Fruit fly (Drosophila melanogaster): ENCODE data around the gene PGRP-LD.

The PGRP-LD gene

DNA sequence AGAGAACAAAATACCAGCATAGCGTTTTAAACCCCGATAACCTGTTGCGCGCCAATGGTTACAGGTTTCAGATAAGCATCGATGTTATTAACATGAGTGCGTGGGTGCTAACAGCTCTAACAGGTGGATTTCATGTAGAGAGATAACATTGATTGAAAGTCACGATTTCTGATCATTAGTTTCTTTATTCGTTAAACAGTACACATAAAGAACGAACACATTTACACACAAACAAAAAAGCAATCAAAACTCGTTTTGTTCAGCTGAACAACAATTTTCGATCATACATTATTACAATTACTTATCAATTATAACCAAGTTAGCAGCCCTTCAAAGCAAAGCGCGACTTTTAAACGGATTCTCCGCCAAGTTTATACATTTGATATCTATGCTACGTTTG, 9.8 kb downstream of the PGRP-LD start (continued):
- TF ChIP-seq CG2678 (tag; optimal IDR thresholded peaks at IDR 0.05), result no peak
- peak; percentile 100 for TF ChIP-seq grn (GFP tag; optimal IDR thresholded peaks at IDR 0.05)
- no peak for TF ChIP-seq tio (GFP tag; optimal IDR thresholded peaks at IDR 0.05)
- TF ChIP-seq CG8478 (optimal IDR thresholded peaks at IDR 0.05), result no peak
- no peak for TF ChIP-seq CHES-1-like (GFP tag; optimal IDR thresholded peaks at IDR 0.05)
- TF ChIP-seq CG12236 (GFP tag; optimal IDR thresholded peaks at IDR 0.05), result no peak
- TF ChIP-seq Oli (tag; optimal IDR thresholded peaks at IDR 0.05), result no peak
- no peak for TF ChIP-seq br (optimal IDR thresholded peaks at IDR 0.05)
- no peak for TF ChIP-seq tap (tag; optimal IDR thresholded peaks at IDR 0.05)
- TF ChIP-seq HmgD (GFP tag; optimal IDR thresholded peaks at IDR 0.05), result no peak
- TF ChIP-seq eyg (GFP tag; optimal IDR thresholded peaks at IDR 0.05), result no peak
- TF ChIP-seq Nf-YB (GFP tag; optimal IDR thresholded peaks at IDR 0.05), result no peak
- no peak for TF ChIP-seq CG32532 (GFP tag; IDR thresholded peaks at IDR 0.05)
- TF ChIP-seq stwl (tag; optimal IDR thresholded peaks at IDR 0.05), result peak; percentile 7
- TF ChIP-seq CG17361 (GFP tag; IDR thresholded peaks at IDR 0.05), result no peak
- TF ChIP-seq ci (GFP tag; IDR thresholded peaks at IDR 0.05), result no peak; the same call in 2 of the 3 replicates
- no peak for TF ChIP-seq nau (GFP tag; optimal IDR thresholded peaks at IDR 0.05)
- no peak for TF ChIP-seq zen2 (GFP tag; IDR thresholded peaks at IDR 0.05; ENCODE audit: partially characterized antibody)
- TF ChIP-seq wdn (GFP tag; IDR thresholded peaks at IDR 0.05), result no peak
- TF ChIP-seq Sry-β (GFP tag; optimal IDR thresholded peaks at IDR 0.05), result no peak
- TF ChIP-seq disco-r (GFP tag; optimal IDR thresholded peaks at IDR 0.05), result no peak
- TF ChIP-seq CG12071 (GFP tag; optimal IDR thresholded peaks at IDR 0.05), result no peak
- no peak for TF ChIP-seq Opbp (GFP tag; IDR thresholded peaks at IDR 0.05; ENCODE audit: partially characterized antibody)
- peak; percentile 92 for TF ChIP-seq Med (GFP tag)
- no peak for TF ChIP-seq CG10366 (GFP tag; IDR thresholded peaks at IDR 0.05)
- TF ChIP-seq Ptx1 (GFP tag; IDR thresholded peaks at IDR 0.05), result no peak
- no peak for TF ChIP-seq Dip2 (GFP tag; IDR thresholded peaks at IDR 0.05)
- TF ChIP-seq CG13287 (GFP tag; IDR thresholded peaks at IDR 0.05; ENCODE audit: partially characterized antibody), result peak; percentile 48; the same call in 1 of the 2 replicates
- TF ChIP-seq cas (GFP tag; IDR thresholded peaks at IDR 0.05), result no peak
- TF ChIP-seq klu (GFP tag; IDR thresholded peaks at IDR 0.05), result peak; percentile 52; the same call in 1 of the 2 replicates
- TF ChIP-seq gro (GFP tag; optimal IDR thresholded peaks at IDR 0.05), result peak; percentile 74
- TF ChIP-seq so (GFP tag; IDR thresholded peaks at IDR 0.05), result no peak
- no peak for TF ChIP-seq Hey (tag; optimal IDR thresholded peaks at IDR 0.05)
- TF ChIP-seq CG1233 (GFP tag; optimal IDR thresholded peaks at IDR 0.05), result no peak
- peak; percentile 30; the same call in 1 of the 2 replicates for TF ChIP-seq Scr (GFP tag; IDR thresholded peaks at IDR 0.05; ENCODE audit: partially characterized antibody)
- TF ChIP-seq CG3281 (GFP tag; optimal IDR thresholded peaks at IDR 0.05), result peak; percentile 34
- TF ChIP-seq crp (GFP tag; optimal IDR thresholded peaks at IDR 0.05), result no peak
- TF ChIP-seq pros (GFP tag; optimal IDR thresholded peaks at IDR 0.05), result no peak
- no peak for TF ChIP-seq ap (GFP tag; IDR thresholded peaks at IDR 0.05)
- TF ChIP-seq crol (GFP tag; IDR thresholded peaks at IDR 0.05), result no peak
- TF ChIP-seq run (tag; optimal IDR thresholded peaks at IDR 0.05), result no peak
- TF ChIP-seq esg (GFP tag; conservative IDR thresholded peaks at IDR 0.05), result peak; percentile 34; the same call in 1 of the 2 replicates
- no peak for TF ChIP-seq CG10274 (GFP tag; optimal IDR thresholded peaks at IDR 0.05)
- peak; percentile 35 for TF ChIP-seq tin (GFP tag; optimal IDR thresholded peaks at IDR 0.05)
- no peak for TF ChIP-seq CG4328 (GFP tag; optimal IDR thresholded peaks at IDR 0.05)
- no peak for TF ChIP-seq YL-1 (GFP tag; optimal IDR thresholded peaks at IDR 0.05)
- TF ChIP-seq salm (tag; optimal IDR thresholded peaks at IDR 0.05), result no peak
- TF ChIP-seq cg (GFP tag; optimal IDR thresholded peaks at IDR 0.05), result no peak
- no peak for TF ChIP-seq CG3838 (GFP tag; optimal IDR thresholded peaks at IDR 0.05)
- TF ChIP-seq CG3726 (GFP tag; IDR thresholded peaks at IDR 0.05), result no peak
- no peak for TF ChIP-seq tll (GFP tag; optimal IDR thresholded peaks at IDR 0.05)
- no peak for TF ChIP-seq CG3847 (GFP tag; IDR thresholded peaks at IDR 0.05)
